Fruit fly (Drosophila melanogaster): ENCODE data around the gene CG12213.

The CG12213 gene

dm6 chr3R:11948903-11949358 is 18.6 kb downstream of the CG12213 start, which contains the start of gene Cad87A (continued):
- peak; percentile 53 for TF ChIP-seq Max (GFP tag; optimal IDR thresholded peaks at IDR 0.05)
- no peak for TF ChIP-seq dm (GFP tag; optimal IDR thresholded peaks at IDR 0.05)
- no peak for TF ChIP-seq CG14710 (tag; optimal IDR thresholded peaks at IDR 0.05)
- no peak for TF ChIP-seq CG11723 (GFP tag; optimal IDR thresholded peaks at IDR 0.05)
- TF ChIP-seq MESR4 (GFP tag; optimal IDR thresholded peaks at IDR 0.05) = peak; percentile 29
- TF ChIP-seq HHEX (GFP tag; optimal IDR thresholded peaks at IDR 0.05) = peak; percentile 13
- no peak for TF ChIP-seq H2.0 (GFP tag; IDR thresholded peaks at IDR 0.05)
- TF ChIP-seq Lpt (GFP tag; optimal IDR thresholded peaks at IDR 0.05) = no peak
- peak; percentile 36 for TF ChIP-seq CG4707 (GFP tag; optimal IDR thresholded peaks at IDR 0.05)
- TF ChIP-seq CG11696 (GFP tag; IDR thresholded peaks at IDR 0.05) = no peak
- TF ChIP-seq Atf3 (GFP tag; optimal IDR thresholded peaks at IDR 0.05) = no peak
- no peak for TF ChIP-seq CTCF (GFP tag; optimal IDR thresholded peaks at IDR 0.05)
- no peak for TF ChIP-seq eve (GFP tag; optimal IDR thresholded peaks at IDR 0.05)
- peak; percentile 62 for TF ChIP-seq zen (tag; optimal IDR thresholded peaks at IDR 0.05)
- no peak for TF ChIP-seq ab (GFP tag; optimal IDR thresholded peaks at IDR 0.05)
- TF ChIP-seq CG10979 (tag; optimal IDR thresholded peaks at IDR 0.05) = no peak
- TF ChIP-seq NfI (GFP tag; optimal IDR thresholded peaks at IDR 0.05) = no peak
- no peak for TF ChIP-seq chif (GFP tag; optimal IDR thresholded peaks at IDR 0.05)
- TF ChIP-seq hbn (GFP tag; IDR thresholded peaks at IDR 0.05; ENCODE audit: partially characterized antibody) = no peak
- no peak for TF ChIP-seq sc (optimal IDR thresholded peaks at IDR 0.05)
- no peak for TF ChIP-seq sc (GFP tag; optimal IDR thresholded peaks at IDR 0.05)
- TF ChIP-seq CG4730 (GFP tag; IDR thresholded peaks at IDR 0.05) = no peak
- TF ChIP-seq Nf-YC (tag; optimal IDR thresholded peaks at IDR 0.05) = no peak
- no peak for TF ChIP-seq bbx (GFP tag; IDR thresholded peaks at IDR 0.05; ENCODE audit: partially characterized antibody)
- no peak for TF ChIP-seq ase (GFP tag; IDR thresholded peaks at IDR 0.05)
- TF ChIP-seq CG17912 (GFP tag; optimal IDR thresholded peaks at IDR 0.05) = peak; percentile 12
- no peak for TF ChIP-seq nerfin-2 (GFP tag; IDR thresholded peaks at IDR 0.05; ENCODE audit: partially characterized antibody)
- no peak for TF ChIP-seq ap (GFP tag; IDR thresholded peaks at IDR 0.05)
- peak; percentile 16 for TF ChIP-seq CG17568 (GFP tag; optimal IDR thresholded peaks at IDR 0.05)
- TF ChIP-seq unc-4 (GFP tag; IDR thresholded peaks at IDR 0.05; ENCODE audit: partially characterized antibody) = no peak
- no peak for TF ChIP-seq rib (GFP tag; IDR thresholded peaks at IDR 0.05)
- TF ChIP-seq mam (GFP tag; optimal IDR thresholded peaks at IDR 0.05) = no peak
- TF ChIP-seq Dbx (GFP tag; IDR thresholded peaks at IDR 0.05) = no peak
- no peak for TF ChIP-seq CG7928 (GFP tag; optimal IDR thresholded peaks at IDR 0.05)
- TF ChIP-seq her (GFP tag; optimal IDR thresholded peaks at IDR 0.05) = peak; percentile 21
- no peak for TF ChIP-seq CG31441 (GFP tag; IDR thresholded peaks at IDR 0.05)
- no peak for TF ChIP-seq CG15514 (GFP tag; optimal IDR thresholded peaks at IDR 0.05)
- no peak for TF ChIP-seq Usf (GFP tag; optimal IDR thresholded peaks at IDR 0.05)
- TF ChIP-seq hth (optimal IDR thresholded peaks at IDR 0.05) = no peak
- TF ChIP-seq CG1603 (tag; optimal IDR thresholded peaks at IDR 0.05) = peak; percentile 49
- no peak for TF ChIP-seq sna (GFP tag; IDR thresholded peaks at IDR 0.05; ENCODE audit: partially characterized antibody)
- TF ChIP-seq CG8924 (tag; optimal IDR thresholded peaks at IDR 0.05) = peak; percentile 78
- peak; percentile 36 for TF ChIP-seq trem (tag; optimal IDR thresholded peaks at IDR 0.05)
- TF ChIP-seq wek (GFP tag; optimal IDR thresholded peaks at IDR 0.05) = peak; percentile 67
- TF ChIP-seq Bteb2 (GFP tag; optimal IDR thresholded peaks at IDR 0.05) = no peak
- peak; percentile 2 for TF ChIP-seq CG1792 (GFP tag; optimal IDR thresholded peaks at IDR 0.05)
- TF ChIP-seq Fer3 (tag; optimal IDR thresholded peaks at IDR 0.05) = peak; percentile 13
- no peak for TF ChIP-seq Meics (GFP tag; optimal IDR thresholded peaks at IDR 0.05)
- TF ChIP-seq usp (GFP tag; optimal IDR thresholded peaks at IDR 0.05) = no peak
- TF ChIP-seq CG1602 (GFP tag; optimal IDR thresholded peaks at IDR 0.05) = no peak
- TF ChIP-seq gsb (GFP tag; IDR thresholded peaks at IDR 0.05) = no peak
- no peak for TF ChIP-seq CG8388 (GFP tag; optimal IDR thresholded peaks at IDR 0.05)
- no peak for TF ChIP-seq HLH3B (GFP tag; IDR thresholded peaks at IDR 0.05)
